Fruit fly (Drosophila melanogaster) whole organism, embryonic: ENCODE results near the gene Ide.

Source experiments
- BtbVII ChIP-seq: fragments of 200-800 bp; sonication (Bioruptor generic); optimal IDR thresholded peaks from 3 replicates; lab custom pipeline; 2017; ENCODE audit warnings: missing biosample characterization, mild to moderate bottlenecking, missing genetic modification characterization
- CG1529 ChIP-seq: fragments of 200-800 bp; sonication (Bioruptor generic); optimal IDR thresholded peaks from 3 replicates; lab custom pipeline; 2018; ENCODE audit warnings: missing biosample characterization, missing genetic modification characterization
- CG17912 ChIP-seq: fragments of 200-800 bp; sonication (Bioruptor generic); optimal IDR thresholded peaks from 2 replicates; lab custom pipeline; 2018; ENCODE audit warnings: missing biosample characterization, mild to moderate bottlenecking, missing genetic modification characterization
- CG33213 ChIP-seq: fragments of 200-800 bp; sonication (Bioruptor generic); optimal IDR thresholded peaks from 3 replicates; lab custom pipeline; 2016; ENCODE audit warnings: missing biosample characterization, missing genetic modification characterization
- CG4854 ChIP-seq: fragments of 200-800 bp; sonication (Bioruptor generic); optimal IDR thresholded peaks from 2 replicates; lab custom pipeline; 2016; ENCODE audit warnings: missing biosample characterization, missing genetic modification characterization, inconsistent platforms
- CG6765 ChIP-seq: fragments of 200-800 bp; sonication (Bioruptor generic); optimal IDR thresholded peaks from 3 replicates; lab custom pipeline; 2017; ENCODE audit warnings: missing biosample characterization, mild to moderate bottlenecking, missing genetic modification characterization
- Fer1 ChIP-seq: fragments of 200-800 bp; sonication (Bioruptor generic); optimal IDR thresholded peaks from 2 replicates; lab custom pipeline; 2017; ENCODE audit warnings: missing biosample characterization, mild to moderate bottlenecking, missing genetic modification characterization
- ttk ChIP-seq: fragments of 200-800 bp; sonication (Bioruptor generic); IDR thresholded peaks from 2 replicates; pipeline ENCODE4 v2.1.2; 2022; ENCODE audit warnings: missing biosample characterization, missing genetic modification characterization

DNA sequence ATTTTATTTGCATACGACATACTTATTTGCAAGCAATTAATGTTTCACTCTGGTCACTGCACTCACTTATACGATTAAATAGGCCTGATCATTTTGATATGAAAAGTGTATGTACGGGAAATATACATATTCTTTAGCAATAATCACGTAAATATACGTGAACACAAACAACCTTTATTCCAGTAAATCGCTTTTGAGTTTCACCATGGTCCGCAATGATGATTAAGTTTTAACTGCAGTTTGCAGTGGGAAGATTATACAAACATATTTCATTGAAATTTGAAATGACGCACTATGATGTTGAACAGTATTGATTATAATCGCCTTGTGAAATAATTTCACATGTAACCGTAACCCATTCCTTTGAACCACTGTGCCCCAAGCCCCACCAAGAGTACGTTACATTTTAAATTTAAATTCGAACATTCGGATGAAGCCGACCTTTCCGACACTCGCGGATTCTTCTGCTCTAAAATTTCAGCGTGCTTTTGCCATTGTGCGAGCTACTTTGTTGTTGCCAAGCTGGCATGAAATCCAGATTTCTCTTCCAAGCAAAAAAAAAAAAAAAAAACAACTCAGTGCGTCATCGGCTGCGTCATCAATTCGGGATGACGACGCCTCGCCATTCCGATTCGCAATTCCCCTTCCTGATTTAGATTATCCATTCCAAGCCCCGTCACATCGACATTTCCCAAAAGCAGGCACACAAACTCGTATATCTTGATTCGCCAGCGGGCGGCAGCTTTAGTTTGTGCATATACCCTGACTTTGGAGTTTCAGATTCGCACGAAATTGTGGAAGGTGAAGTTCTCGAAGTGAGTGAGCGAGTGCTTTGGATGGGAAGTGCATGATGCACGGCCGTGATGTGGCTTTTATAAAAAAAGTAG, 28.0 kb upstream of the Ide start:
- TF ChIP-seq Fer1 (GFP tag; lab: Kevin White, UChicago), result no peak
- no peak for TF ChIP-seq BtbVII
- no peak for TF ChIP-seq CG4854
- no peak for TF ChIP-seq CG1529
- no peak for TF ChIP-seq ttk (GFP tag; lab: Robert Waterston, UW)
- no peak for TF ChIP-seq CG6765 (GFP tag; lab: Kevin White, UChicago)
- TF ChIP-seq CG33213, result no peak
- TF ChIP-seq CG17912 (GFP tag; lab: Kevin White, UChicago), result no peak
